Fruit fly (Drosophila melanogaster) Kc167 (cell line): ENCODE measurements around the gene Ugt35C1.

ENCODE experiments used
- Myc ChIP-seq: fragments of >200 bp; optimal IDR thresholded peaks from 2 replicates; lab custom pipeline; 2017; ENCODE audit warnings: missing external identifiers
- Sin3A ChIP-seq: fragments of >200 bp; optimal IDR thresholded peaks from 2 replicates; lab custom pipeline; 2018; ENCODE audit warnings: missing external identifiers
- h ChIP-seq: fragments of >200 bp; optimal IDR thresholded peaks from 3 replicates; lab custom pipeline; 2018; ENCODE audit warnings: missing external identifiers
- insv ChIP-seq: fragments of >200 bp; optimal IDR thresholded peaks from 3 replicates; lab custom pipeline; 2018; ENCODE audit warnings: missing external identifiers
- psq ChIP-seq: fragments of >200 bp; optimal IDR thresholded peaks from 2 replicates; lab custom pipeline; 2017; ENCODE audit warnings: missing external identifiers
- ttk ChIP-seq: sonication (Bioruptor generic); optimal IDR thresholded peaks from 2 replicates; lab custom pipeline; 2017; ENCODE audit warnings: missing external identifiers

Ugt35C1 gene

DNA sequence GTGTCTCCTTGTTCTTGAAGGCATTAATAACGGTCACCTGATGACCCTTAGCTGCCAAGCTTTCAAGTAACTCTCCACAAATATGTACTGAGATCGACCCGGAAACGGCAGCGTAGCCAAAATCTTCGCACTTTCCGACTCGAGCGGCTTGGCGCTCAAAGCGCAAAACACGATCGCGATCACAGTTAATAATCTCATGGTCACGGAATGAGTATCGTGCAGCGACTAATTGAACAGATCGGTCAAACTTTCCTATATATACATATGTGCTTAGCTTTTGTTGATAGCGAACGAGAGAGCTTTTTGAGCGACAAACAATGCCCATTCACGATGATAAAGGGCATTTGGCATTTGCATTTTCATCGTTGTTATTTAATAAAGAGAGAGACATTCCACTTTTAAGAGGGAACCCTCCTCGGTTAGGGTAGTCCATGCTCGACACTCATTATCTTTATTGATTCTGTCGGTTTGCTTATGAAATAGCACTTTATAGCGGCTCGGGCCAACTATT lies at the start of gene Ugt35C1:
TSS of gene Ugt35C1 (minus strand) at position 213 of the 511 bp plus-strand sequence.
- TF ChIP-seq insv (lab: Kevin White, UChicago) (no peak), Myc (lab: Kevin White, UChicago) (no peak), ttk (lab: Kevin White, UChicago) (no peak), psq (no peak), Sin3A (lab: Kevin White, UChicago) (no peak), h (lab: Kevin White, UChicago) (no peak)

DNA sequence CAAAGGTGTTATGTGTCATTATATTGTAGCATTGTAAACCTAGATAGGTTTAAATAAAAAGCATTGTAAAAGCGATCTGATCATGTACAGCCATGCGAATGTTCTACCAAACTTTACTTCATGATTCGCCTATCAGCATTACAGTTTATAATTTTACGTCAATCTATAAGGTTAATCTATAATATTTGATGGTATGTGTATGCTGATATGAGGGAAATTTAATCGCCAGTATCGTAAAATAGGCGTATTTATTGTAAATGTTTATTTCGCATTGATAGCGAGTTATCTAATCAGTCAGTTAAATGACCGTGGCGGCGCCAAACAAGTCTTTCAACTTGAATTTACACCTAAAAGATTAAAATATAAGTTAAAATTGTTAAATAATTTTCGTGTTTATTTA lies 49.5 kb upstream of the Ugt35C1 start:
- TF ChIP-seq Sin3A (lab: Kevin White, UChicago) (no peak), h (lab: Kevin White, UChicago) (no peak), psq (no peak), insv (lab: Kevin White, UChicago) (no peak)

DNA sequence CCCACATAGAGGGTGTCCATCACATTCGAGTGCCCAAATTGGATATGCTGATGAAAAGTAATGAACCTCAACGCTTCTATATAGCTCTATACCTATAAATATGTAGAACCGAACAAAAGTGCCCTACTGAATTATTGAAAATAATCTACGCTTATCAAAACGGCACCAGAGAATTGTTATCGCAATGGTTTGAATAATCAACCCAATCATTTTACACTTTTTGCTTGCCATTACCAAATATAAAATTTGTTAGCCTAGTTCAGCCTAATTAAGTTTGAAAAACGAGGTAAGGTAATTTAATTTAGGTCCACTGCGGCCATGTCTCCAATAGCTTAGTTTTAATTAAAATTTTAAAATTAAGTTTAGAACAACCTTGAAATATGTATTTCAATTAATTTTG lies 47.6 kb upstream of the Ugt35C1 start:
- TF ChIP-seq ttk (lab: Kevin White, UChicago) (no peak), psq (no peak), Myc (lab: Kevin White, UChicago) (no peak), insv (lab: Kevin White, UChicago) (no peak), h (lab: Kevin White, UChicago) (no peak), Sin3A (lab: Kevin White, UChicago) (no peak)

DNA sequence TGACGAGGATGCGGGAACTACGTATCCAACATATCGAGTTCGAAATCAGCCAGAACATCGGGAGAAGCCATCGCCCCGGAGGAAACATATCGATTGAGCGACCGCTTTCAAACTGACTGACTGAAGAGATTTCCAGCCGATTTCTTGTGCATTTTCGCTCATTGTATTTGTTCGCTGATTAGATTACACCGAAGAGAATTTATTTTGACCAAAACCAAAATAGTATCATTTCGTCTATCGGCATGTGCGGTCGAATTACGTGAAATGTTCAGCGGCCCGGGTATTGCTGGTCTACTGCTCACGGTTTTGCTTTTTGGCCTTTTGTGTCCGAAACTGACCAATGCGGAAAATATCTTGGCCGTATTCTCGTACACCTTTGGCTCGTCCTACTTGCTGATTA lies 47.2 kb upstream of the Ugt35C1 start, which contains the start of the genes Ugt304A1 and Ugt303A1:
TSS of gene Ugt304A1 (minus strand) at position 101 of the 400 bp plus-strand sequence.
TSS of gene Ugt303A1 (plus strand) at position 222 of the 400 bp plus-strand sequence.
- TF ChIP-seq Sin3A (lab: Kevin White, UChicago) = no peak
- no peak for TF ChIP-seq h (lab: Kevin White, UChicago)
- no peak for TF ChIP-seq psq
- no peak for TF ChIP-seq insv (lab: Kevin White, UChicago)

DNA sequence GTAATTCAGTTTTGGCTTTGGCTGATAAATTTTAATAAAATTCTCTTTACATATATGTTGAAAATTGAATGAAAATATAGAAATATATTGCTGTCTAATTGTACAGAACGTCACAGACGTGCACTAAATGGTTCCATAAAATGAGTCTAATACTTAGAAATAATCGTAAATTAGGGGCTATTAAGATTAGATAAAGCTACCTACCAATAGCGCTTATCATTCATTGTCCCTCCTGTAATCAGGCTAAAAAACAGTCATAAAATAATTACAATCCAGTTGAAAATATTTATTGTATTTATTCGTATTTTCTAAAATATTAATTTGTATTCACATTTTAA lies 45.0 kb upstream of the Ugt35C1 start:
- no peak for TF ChIP-seq ttk (lab: Kevin White, UChicago)
- TF ChIP-seq insv (lab: Kevin White, UChicago) = no peak
- no peak for TF ChIP-seq Myc (lab: Kevin White, UChicago)
- no peak for TF ChIP-seq Sin3A (lab: Kevin White, UChicago)
- no peak for TF ChIP-seq psq

DNA sequence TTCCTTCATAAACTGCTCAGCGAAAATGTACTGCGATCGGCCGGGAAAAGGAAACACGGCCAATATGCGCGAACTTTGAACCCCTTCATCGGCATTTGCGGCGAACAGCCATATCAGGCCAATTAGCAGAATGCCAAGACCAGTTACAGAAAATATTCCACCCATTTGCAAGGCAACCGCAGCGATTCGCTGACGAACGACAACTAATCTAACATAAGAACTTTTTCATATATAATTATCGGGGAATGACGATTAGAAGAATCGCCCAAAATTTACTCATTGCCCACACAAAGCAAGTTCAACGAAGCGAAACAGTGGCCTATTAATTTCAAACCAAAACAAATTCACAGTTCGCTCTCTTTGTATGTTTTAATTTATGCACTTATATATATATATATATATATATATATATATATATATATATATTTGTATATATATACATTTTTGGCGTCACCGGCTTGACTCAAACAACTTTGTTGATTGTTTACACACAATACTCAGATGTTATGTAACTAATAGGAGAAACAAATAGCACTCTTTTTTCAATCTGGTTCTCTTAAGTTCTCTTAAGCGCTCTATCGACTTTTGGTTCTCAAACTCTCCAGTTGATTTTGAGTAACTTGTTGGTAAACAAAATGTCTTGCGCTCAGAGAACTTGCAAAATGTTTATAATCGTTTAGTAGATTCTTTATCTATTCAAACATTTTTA lies 44.5 kb upstream of the Ugt35C1 start, which contains the start of gene Ugt35A1:
TSS of gene Ugt35A1 (minus strand) at position 205 of the 709 bp plus-strand sequence.
- TF ChIP-seq psq = no peak
- TF ChIP-seq h (lab: Kevin White, UChicago) = no peak
- TF ChIP-seq Sin3A (lab: Kevin White, UChicago) = no peak
- TF ChIP-seq Myc (lab: Kevin White, UChicago) = no peak
- TF ChIP-seq insv (lab: Kevin White, UChicago) = no peak
- TF ChIP-seq ttk (lab: Kevin White, UChicago) = no peak

DNA sequence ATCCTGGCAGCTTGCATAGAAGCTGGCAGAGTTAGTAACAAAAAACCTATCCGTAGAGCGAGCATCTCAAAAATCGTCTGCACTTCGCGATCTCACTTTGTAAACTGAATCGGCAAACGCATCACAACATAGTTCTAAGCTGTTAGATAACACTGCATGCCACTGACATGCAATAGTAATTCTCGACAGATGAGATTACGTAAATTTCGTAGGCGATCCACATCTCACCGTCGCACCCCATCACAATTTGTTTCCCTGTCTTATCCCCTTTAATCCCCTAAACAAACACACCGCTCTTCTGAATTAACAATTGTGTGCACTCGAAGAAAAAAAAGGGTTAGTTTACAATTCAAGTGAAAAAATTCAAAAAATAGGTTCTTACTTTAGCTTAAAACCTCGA lies 42.0 kb upstream of the Ugt35C1 start, which contains the start of gene Ugt35B1:
TSS of gene Ugt35B1 (minus strand) at position 101 of the 400 bp plus-strand sequence.
- TF ChIP-seq ttk (lab: Kevin White, UChicago) (no peak), Myc (lab: Kevin White, UChicago) (no peak), insv (lab: Kevin White, UChicago) (no peak), h (lab: Kevin White, UChicago) (no peak), Sin3A (lab: Kevin White, UChicago) (no peak), psq (no peak)

DNA sequence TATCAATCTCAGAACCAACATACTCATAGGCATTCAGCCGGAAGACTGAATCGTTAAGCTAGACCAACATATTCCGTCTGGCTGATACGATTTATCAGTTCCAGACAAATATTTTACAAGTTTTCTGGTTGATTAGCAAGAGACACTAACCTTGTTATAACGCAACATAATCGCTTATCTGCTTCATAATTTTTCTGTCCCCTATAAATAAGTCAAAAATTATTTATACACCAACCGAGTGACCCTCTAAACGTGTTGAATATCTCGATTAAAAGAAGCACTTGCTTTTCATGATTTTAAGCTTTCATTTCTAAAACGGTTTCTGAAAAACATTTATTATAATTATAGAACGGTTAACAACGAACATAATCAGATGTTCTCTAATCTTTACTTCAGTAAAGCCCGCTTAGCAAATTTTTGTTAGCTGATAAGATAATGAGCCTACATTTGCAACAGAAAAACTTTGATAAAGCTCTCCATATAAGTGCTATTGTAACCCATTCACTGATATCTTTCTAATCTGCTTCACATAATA lies 39.9 kb upstream of the Ugt35C1 start, which contains the start of gene Ugt35E2:
TSS of gene Ugt35E2 (minus strand) at position 51 of the 535 bp plus-strand sequence.
- TF ChIP-seq psq (no peak), Myc (lab: Kevin White, UChicago) (no peak), ttk (lab: Kevin White, UChicago) (no peak), insv (lab: Kevin White, UChicago) (no peak), Sin3A (lab: Kevin White, UChicago) (no peak), h (lab: Kevin White, UChicago) (no peak)

DNA sequence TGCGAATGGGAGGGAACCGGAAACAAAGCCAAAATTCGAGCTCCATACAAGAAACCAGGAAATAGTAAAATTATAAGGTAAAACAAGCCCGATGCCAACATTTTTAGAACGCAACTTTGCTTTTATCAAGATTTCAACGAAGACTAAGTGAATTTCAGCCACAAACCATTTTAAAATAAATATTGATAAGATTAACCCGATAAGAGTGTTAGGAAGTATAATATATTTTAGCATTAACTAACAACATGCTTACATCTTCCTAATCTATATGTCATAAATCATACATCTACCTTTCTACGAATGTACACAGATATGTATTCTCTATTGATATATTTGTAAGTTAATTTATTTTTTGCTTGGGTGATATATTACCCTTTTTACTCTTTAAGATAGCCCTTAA lies 37.8 kb upstream of the Ugt35C1 start, which contains the start of gene Ugt35E1:
TSS of gene Ugt35E1 (minus strand) at position 101 of the 400 bp plus-strand sequence.
- TF ChIP-seq h (lab: Kevin White, UChicago) = no peak

DNA sequence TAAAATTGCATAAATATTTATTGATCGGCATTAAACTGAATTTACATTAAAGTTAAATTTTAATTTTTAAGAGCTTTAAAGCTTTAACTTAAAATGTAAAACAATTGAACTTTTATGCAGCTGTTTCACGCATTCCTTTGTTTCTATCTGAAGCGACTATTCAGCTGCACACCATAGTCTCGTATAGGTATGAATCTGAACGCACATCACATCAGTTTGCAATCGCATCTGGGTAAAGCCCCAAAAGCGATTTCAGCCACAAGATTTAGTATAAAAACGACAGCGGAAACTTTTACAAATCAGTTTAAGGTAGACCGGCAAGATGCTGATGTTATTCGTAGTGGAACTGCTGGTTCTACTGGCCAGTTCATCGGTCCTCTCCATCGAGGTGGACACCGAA lies 32.8 kb upstream of the Ugt35C1 start, which contains the start of gene CG4757:
TSS of gene CG4757 (plus strand) at position 301 of the 400 bp plus-strand sequence.
- TF ChIP-seq psq (no peak), h (lab: Kevin White, UChicago) (no peak), insv (lab: Kevin White, UChicago) (no peak), Sin3A (lab: Kevin White, UChicago) (no peak), Myc (lab: Kevin White, UChicago) (no peak), ttk (lab: Kevin White, UChicago) (no peak)

DNA sequence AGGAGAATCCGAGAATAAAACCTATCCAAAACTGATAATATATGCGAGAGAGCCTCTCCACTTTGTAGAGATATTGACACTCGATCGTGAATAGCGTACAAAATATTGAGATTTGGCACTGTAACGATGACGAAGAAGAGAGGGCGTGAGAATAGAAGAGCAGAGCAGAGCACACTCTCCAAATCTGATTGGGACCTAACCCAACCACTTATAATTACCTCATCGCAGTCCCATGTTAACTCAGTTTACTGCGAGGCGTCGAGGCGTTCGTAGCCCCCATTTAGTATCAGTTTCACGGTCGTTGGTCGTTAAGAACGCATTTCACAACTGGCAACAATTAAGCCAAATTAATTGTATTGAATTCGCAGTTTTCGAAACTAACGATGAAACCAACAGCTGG lies 28.7 kb upstream of the Ugt35C1 start, which contains the start of gene Ugt302C1:
TSS of gene Ugt302C1 (plus strand) at position 241 of the 400 bp plus-strand sequence.
- TF ChIP-seq Myc (lab: Kevin White, UChicago) (no peak), Sin3A (lab: Kevin White, UChicago) (no peak), psq (no peak), h (lab: Kevin White, UChicago) (no peak), insv (lab: Kevin White, UChicago) (no peak), ttk (lab: Kevin White, UChicago) (no peak)
